Worm (Caenorhabditis elegans) whole organism, L3 larva: ENCODE results near the gene srz-60.

Experiments
- ZK546.5 ChIP-seq: sonication (generic microtip); optimal IDR thresholded peaks from 2 replicates; lab custom pipeline; 2017; ENCODE audit warnings: missing biosample characterization, missing genetic modification characterization
- aly-2 ChIP-seq: fragments of 150-350 bp; optimal IDR thresholded peaks from 2 replicates; lab custom pipeline; 2014; ENCODE audit warnings: missing biosample characterization, missing genetic modification characterization
- ama-1 ChIP-seq: fragments of 150-350 bp; optimal IDR thresholded peaks from 2 replicates; lab custom pipeline; 2018
- ceh-28 ChIP-seq: fragments of 150-350 bp; optimal IDR thresholded peaks from 2 replicates; lab custom pipeline; 2014; ENCODE audit warnings: missing biosample characterization, missing genetic modification reagents, missing genetic modification characterization
- ceh-82 ChIP-seq: fragments of 150-350 bp; optimal IDR thresholded peaks from 2 replicates; lab custom pipeline; 2014; ENCODE audit warnings: missing biosample characterization, missing genetic modification characterization
- ceh-9 ChIP-seq: sonication (generic microtip); optimal IDR thresholded peaks from 2 replicates; lab custom pipeline; 2018; ENCODE audit warnings: missing biosample characterization, missing genetic modification characterization
- egl-27 ChIP-seq: sonication (generic microtip); optimal IDR thresholded peaks from 4 replicates; lab custom pipeline; 2017; ENCODE audit warnings: missing biosample characterization, missing genetic modification reagents, missing genetic modification characterization
- egl-5 ChIP-seq: fragments of 150-350 bp; optimal IDR thresholded peaks from 2 replicates; lab custom pipeline; 2017; ENCODE audit warnings: missing biosample characterization, missing genetic modification reagents, missing genetic modification characterization, inconsistent platforms
- elt-1 ChIP-seq: fragments of 150-350 bp; optimal IDR thresholded peaks from 2 replicates; lab custom pipeline; 2014; ENCODE audit warnings: missing biosample characterization, missing genetic modification characterization
- elt-2 ChIP-seq: sonication (generic microtip); optimal IDR thresholded peaks from 2 replicates; lab custom pipeline; 2016; ENCODE audit warnings: missing genetic modification reagents, mild to moderate bottlenecking, missing genetic modification characterization, missing compliant biosample characterization
- elt-3 ChIP-seq, 3 experiments: fragments of 150-350 bp in 1 of 3; sonication (generic microtip) in 2 of 3; optimal IDR thresholded peaks; 2 replicates in 2 of 3; 4 replicates in 1 of 3; lab custom pipeline; 2014 to 2017; ENCODE audit warnings: missing biosample characterization in 3 of 3, missing genetic modification characterization in 3 of 3
- eor-1 ChIP-seq, 2 experiments: fragments of 150-350 bp; optimal IDR thresholded peaks; 2 replicates each; lab custom pipeline; 2014 to 2018; ENCODE audit warnings: missing biosample characterization in 2 of 2, missing genetic modification characterization in 2 of 2
- fkh-2 ChIP-seq: fragments of 150-350 bp; optimal IDR thresholded peaks from 2 replicates; lab custom pipeline; 2014; ENCODE audit warnings: missing biosample characterization, missing genetic modification reagents, missing genetic modification characterization
- fos-1 ChIP-seq: fragments of 150-350 bp; optimal IDR thresholded peaks from 2 replicates; lab custom pipeline; 2014; ENCODE audit warnings: missing biosample characterization, missing genetic modification characterization
- hmg-11 ChIP-seq: sonication (generic microtip); optimal IDR thresholded peaks from 2 replicates; lab custom pipeline; 2016; ENCODE audit warnings: missing genetic modification characterization, missing compliant biosample characterization
- lin-15B ChIP-seq: fragments of 150-350 bp; optimal IDR thresholded peaks from 2 replicates; lab custom pipeline; 2014; ENCODE audit warnings: missing biosample characterization, missing genetic modification characterization
- lin-39 ChIP-seq: fragments of 150-350 bp; optimal IDR thresholded peaks from 2 replicates; lab custom pipeline; 2018; ENCODE audit warnings: missing biosample characterization, missing genetic modification reagents, missing genetic modification characterization
- lsy-12 ChIP-seq: sonication (generic microtip); optimal IDR thresholded peaks from 2 replicates; lab custom pipeline; 2016; ENCODE audit warnings: mild to moderate bottlenecking, missing genetic modification characterization, missing compliant biosample characterization
- mdl-1 ChIP-seq: fragments of 150-350 bp; optimal IDR thresholded peaks from 2 replicates; lab custom pipeline; 2014; ENCODE audit warnings: missing biosample characterization, missing genetic modification characterization
- mml-1 ChIP-seq: fragments of 150-350 bp; sonication (generic microtip); optimal IDR thresholded peaks from 3 replicates; lab custom pipeline; 2014; ENCODE audit warnings: missing biosample characterization, missing genetic modification characterization
- nfya-1 ChIP-seq: sonication (generic microtip); optimal IDR thresholded peaks from 2 replicates; lab custom pipeline; 2017; ENCODE audit warnings: missing genetic modification characterization, mild to moderate bottlenecking, missing compliant biosample characterization, antibody characterized with exemption, moderate library complexity; ENCODE audit not compliant: insufficient read depth
- nhr-11 ChIP-seq: fragments of 150-350 bp; optimal IDR thresholded peaks from 2 replicates; lab custom pipeline; 2014; ENCODE audit warnings: missing biosample characterization, missing genetic modification characterization
- nhr-12 ChIP-seq: fragments of 150-350 bp; optimal IDR thresholded peaks from 2 replicates; lab custom pipeline; 2014; ENCODE audit warnings: missing biosample characterization, missing genetic modification characterization
- nhr-23 ChIP-seq: fragments of 150-350 bp; optimal IDR thresholded peaks from 2 replicates; lab custom pipeline; 2014; ENCODE audit warnings: missing biosample characterization, missing genetic modification reagents, missing genetic modification characterization
- nhr-237 ChIP-seq: fragments of 150-350 bp; optimal IDR thresholded peaks from 2 replicates; lab custom pipeline; 2014; ENCODE audit warnings: missing biosample characterization, missing genetic modification characterization
- nhr-25 ChIP-seq: sonication (generic microtip); optimal IDR thresholded peaks from 2 replicates; lab custom pipeline; 2017; ENCODE audit warnings: missing biosample characterization, missing genetic modification characterization
- nhr-28 ChIP-seq: fragments of 150-350 bp; optimal IDR thresholded peaks from 2 replicates; lab custom pipeline; 2014; ENCODE audit warnings: missing biosample characterization, missing genetic modification characterization
- nhr-43 ChIP-seq: sonication (generic microtip); optimal IDR thresholded peaks from 2 replicates; lab custom pipeline; 2016; ENCODE audit warnings: mild to moderate bottlenecking, missing genetic modification characterization, missing compliant biosample characterization; ENCODE audit not compliant: poor library complexity, severe bottlenecking
- nhr-76 ChIP-seq: fragments of 150-350 bp; sonication (generic microtip); optimal IDR thresholded peaks from 5 replicates; lab custom pipeline; 2014; ENCODE audit warnings: missing biosample characterization, missing genetic modification characterization
- pqm-1 ChIP-seq: fragments of 150-350 bp; optimal IDR thresholded peaks from 2 replicates; lab custom pipeline; 2017; ENCODE audit warnings: missing biosample characterization, missing genetic modification characterization, inconsistent platforms
- sea-2 ChIP-seq: fragments of 150-350 bp; sonication (generic microtip); optimal IDR thresholded peaks from 4 replicates; lab custom pipeline; 2014; ENCODE audit warnings: missing biosample characterization, missing genetic modification reagents, missing genetic modification characterization
- skn-1 ChIP-seq: fragments of 150-350 bp; optimal IDR thresholded peaks from 2 replicates; lab custom pipeline; 2014; ENCODE audit warnings: missing biosample characterization, missing genetic modification characterization
- snpc-4 ChIP-seq: fragments of 150-350 bp; optimal IDR thresholded peaks from 2 replicates; lab custom pipeline; 2014; ENCODE audit warnings: missing biosample characterization, missing genetic modification characterization
- unc-39 ChIP-seq: sonication (generic microtip); optimal IDR thresholded peaks from 4 replicates; lab custom pipeline; 2017; ENCODE audit warnings: missing biosample characterization, missing genetic modification characterization
- unc-62 ChIP-seq: fragments of 150-350 bp; sonication (generic microtip); optimal IDR thresholded peaks from 4 replicates; lab custom pipeline; 2014; ENCODE audit warnings: missing biosample characterization, missing genetic modification reagents, missing genetic modification characterization
- zag-1 ChIP-seq: fragments of 150-350 bp; optimal IDR thresholded peaks from 2 replicates; lab custom pipeline; 2014; ENCODE audit warnings: missing biosample characterization, missing genetic modification characterization
- ztf-4 ChIP-seq: fragments of 150-350 bp; optimal IDR thresholded peaks from 2 replicates; lab custom pipeline; 2014; ENCODE audit warnings: missing biosample characterization, missing genetic modification characterization

The srz-60 gene

DNA sequence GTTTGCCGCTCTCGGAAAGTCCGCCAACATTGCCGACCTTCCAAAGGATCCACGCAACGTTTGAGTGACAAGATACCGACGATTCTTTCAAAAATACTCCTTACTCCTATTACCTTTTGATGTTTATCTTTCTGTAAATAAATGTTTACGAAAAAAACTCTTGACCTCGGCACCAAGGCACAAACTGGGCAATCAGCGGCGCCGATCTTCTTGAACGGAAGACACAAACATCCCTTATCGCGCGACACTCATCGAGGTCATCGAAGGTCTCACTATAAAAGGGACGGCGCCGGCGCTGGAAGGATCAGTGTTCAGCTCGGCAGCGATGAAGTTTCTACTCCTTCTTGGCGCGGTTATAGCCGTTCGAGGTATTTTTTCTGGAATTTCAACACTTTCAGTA lies 10.7 kb downstream of the srz-60 start, which contains the start of gene grd-3:
TSS of gene grd-3 (plus strand) at position 302 of the 400 bp plus-strand sequence.
- TF ChIP-seq nhr-12 (tag; lab: Kevin White, UChicago) (no peak), nhr-237 (tag; lab: Kevin White, UChicago) (no peak), nhr-25 (tag; lab: Kevin White, UChicago) (peak; percentile 78), nhr-23 (tag; lab: Kevin White, UChicago) (peak; percentile 50), elt-1 (tag; lab: Kevin White, UChicago) (peak; percentile 88)

DNA sequence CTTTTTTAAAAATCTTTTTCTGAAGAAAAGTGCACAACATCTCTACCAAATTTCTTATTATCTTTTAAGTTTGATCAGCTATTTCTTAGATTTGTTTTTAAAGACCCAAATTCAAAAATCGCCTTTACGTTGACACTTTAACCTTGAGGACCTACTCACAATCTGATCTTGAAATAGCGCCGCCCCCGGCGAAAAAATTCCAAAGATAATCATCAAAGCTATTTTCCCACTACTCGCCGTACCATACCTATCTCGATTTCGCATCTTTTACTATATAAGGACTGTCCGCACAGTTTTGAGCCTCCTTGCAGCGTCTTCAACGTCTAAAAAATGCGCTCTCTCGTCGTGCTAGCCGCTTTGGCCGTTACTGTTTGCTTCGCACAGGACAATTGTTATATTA lies 12.1 kb downstream of the srz-60 start, which contains the start of gene grd-10:
TSS of gene grd-10 (plus strand) at position 208 of the 400 bp plus-strand sequence.
- peak; percentile 91 for TF ChIP-seq elt-1 (tag; lab: Kevin White, UChicago)
- TF ChIP-seq nhr-25 (tag; lab: Kevin White, UChicago) = peak; percentile 19
- TF ChIP-seq eor-1 (tag; optimal IDR thresholded peaks at IDR 0.05; lab: Kevin White, UChicago) = no peak

DNA sequence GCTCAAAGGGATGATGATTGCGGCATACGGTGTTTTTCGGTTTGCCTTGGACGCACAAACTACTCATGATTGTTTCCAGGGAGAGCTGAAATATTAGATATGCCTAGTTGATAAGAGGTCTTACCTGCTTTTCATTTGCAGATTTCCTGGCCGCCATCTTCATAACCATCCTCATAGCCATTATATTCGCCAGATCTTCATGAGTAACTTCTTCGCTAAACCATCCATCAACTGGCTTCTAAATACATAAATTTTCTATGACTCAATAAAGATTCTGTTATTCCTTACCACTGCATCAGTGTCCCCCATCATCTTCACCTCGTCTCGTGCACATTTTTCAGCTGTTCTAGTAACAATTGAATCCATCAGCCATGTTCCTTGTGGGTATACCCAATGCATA lies 13.8 kb downstream of the srz-60 start:
- TF ChIP-seq skn-1 (tag; lab: Kevin White, UChicago) = no peak

DNA sequence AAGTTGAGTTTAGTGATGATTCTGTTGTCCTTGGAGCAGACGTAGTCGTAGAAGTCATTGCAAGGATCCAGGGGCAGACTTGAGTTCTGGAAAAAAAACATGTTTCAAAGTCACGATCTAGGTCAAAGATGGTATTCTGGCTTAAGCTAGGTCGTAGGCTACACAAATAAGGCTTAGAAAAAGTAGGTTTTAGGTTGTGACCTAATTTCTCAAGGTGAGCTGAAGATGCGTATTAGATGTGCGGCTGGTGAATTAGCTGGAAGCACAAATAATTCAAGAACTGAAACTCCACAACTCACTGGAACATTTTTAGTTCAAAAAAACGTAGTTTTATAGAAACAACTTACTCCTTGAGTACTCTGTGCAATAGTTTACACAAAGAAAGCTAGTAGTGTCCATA lies 15.4 kb downstream of the srz-60 start, which contains the start of gene F09D12.2:
TSS of gene F09D12.2 (minus strand) at position 101 of the 400 bp plus-strand sequence.
- TF ChIP-seq ZK546.5 (tag; lab: Kevin White, UChicago) = no peak
- no peak for TF ChIP-seq ama-1
- TF ChIP-seq ceh-28 (tag; lab: Kevin White, UChicago) = no peak
- no peak for TF ChIP-seq hmg-11 (tag; lab: Kevin White, UChicago)
- no peak for TF ChIP-seq elt-1 (tag; lab: Kevin White, UChicago)
- TF ChIP-seq snpc-4 = no peak
- no peak for TF ChIP-seq unc-62 (GFP tag; lab: Kevin White, UChicago)
- TF ChIP-seq egl-5 (tag; lab: Kevin White, UChicago) = no peak
- no peak for TF ChIP-seq eor-1 (tag; optimal IDR thresholded peaks at IDR 0.05; lab: Kevin White, UChicago)
- no peak for TF ChIP-seq skn-1 (tag; lab: Kevin White, UChicago)
- TF ChIP-seq fkh-2 (tag; lab: Kevin White, UChicago) = no peak
- TF ChIP-seq aly-2 = no peak
- no peak for TF ChIP-seq pqm-1 (tag; lab: Kevin White, UChicago)
- no peak for TF ChIP-seq nhr-11 (tag; lab: Kevin White, UChicago)
- no peak for TF ChIP-seq nhr-28 (tag; lab: Kevin White, UChicago)

DNA sequence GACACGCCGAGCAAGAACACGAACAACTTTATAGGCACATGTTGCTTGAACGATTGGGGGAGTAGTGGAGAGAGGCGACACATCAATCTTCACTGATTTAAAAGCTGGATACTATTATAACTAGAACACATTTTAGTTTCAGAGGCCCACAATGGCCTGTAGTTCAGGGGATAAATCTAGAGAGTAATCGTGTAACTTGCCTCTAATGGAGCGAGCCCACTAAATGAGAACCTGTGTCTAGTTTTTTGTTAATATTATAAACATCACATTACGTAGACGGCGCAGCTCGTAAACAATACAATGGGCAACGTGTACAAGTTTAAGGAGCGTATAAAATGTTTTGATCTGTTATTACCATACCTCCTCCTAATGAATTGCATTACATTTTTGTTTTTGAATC lies 15.9 kb downstream of the srz-60 start, which contains the start of gene F58E2.5:
TSS of gene F58E2.5 (plus strand) at position 301 of the 400 bp plus-strand sequence.
- TF ChIP-seq elt-3 (tag; optimal IDR thresholded peaks at IDR 0.05; lab: Kevin White, UChicago) (no peak), nhr-76 (tag; lab: Kevin White, UChicago) (no peak), fkh-2 (tag; lab: Kevin White, UChicago) (no peak), ceh-82 (tag; lab: Kevin White, UChicago) (no peak), nhr-23 (tag; lab: Kevin White, UChicago) (no peak), lin-39 (tag; lab: Kevin White, UChicago) (no peak), fos-1 (tag; lab: Kevin White, UChicago) (no peak), lsy-12 (no peak), nfya-1 (tag; lab: Kevin White, UChicago) (no peak)

DNA sequence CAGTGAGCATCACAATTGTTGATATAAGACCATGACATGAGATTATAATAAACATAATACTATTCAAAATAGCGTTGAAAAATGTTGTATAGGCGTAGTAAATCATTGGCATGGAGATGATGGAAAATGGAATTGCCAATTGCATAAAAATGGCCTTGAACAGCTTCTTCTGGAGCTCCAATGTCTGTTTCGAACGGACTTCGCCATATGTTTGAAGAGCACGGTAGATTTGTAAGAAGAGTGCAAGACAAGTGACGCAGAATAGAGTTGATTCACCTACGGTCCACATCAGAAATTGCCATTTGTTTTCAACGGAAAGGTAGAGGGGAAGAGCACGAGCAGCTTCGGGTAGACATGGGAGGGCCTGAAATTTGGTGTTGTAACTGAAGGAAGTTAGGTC lies 18.6 kb downstream of the srz-60 start:
- TF ChIP-seq elt-2 (tag; lab: Kevin White, UChicago) = no peak

DNA sequence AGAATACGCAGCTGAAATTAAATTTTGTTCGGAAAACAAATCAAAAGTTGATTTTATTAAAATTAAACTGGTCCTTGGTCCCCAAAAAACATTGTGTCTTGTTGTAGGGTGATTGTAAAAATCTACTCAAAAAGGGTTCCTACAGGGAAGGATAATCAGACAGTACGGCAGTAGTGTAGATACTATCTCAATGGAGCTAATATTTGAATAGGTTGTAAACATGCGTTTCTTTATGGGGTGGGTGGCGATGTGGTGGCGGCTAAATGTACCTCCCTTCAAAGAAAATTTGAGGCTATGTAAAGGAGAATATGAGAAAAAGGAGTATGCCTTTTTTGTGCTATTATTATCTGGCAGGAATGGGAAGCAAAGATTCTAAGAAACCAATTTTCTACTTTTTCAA lies 23.8 kb downstream of the srz-60 start:
- TF ChIP-seq lin-15B (tag; lab: Kevin White, UChicago) (no peak), ceh-28 (tag; lab: Kevin White, UChicago) (no peak), mdl-1 (no peak), zag-1 (tag; lab: Kevin White, UChicago) (no peak), eor-1 (tag; optimal IDR thresholded peaks at IDR 0.05; lab: Kevin White, UChicago) (no peak), egl-27 (tag; lab: Kevin White, UChicago) (no peak), mml-1 (no peak), nhr-12 (tag; lab: Kevin White, UChicago) (no peak), elt-2 (tag; lab: Kevin White, UChicago) (no peak), fkh-2 (tag; lab: Kevin White, UChicago) (no peak), ceh-82 (tag; lab: Kevin White, UChicago) (no peak), sea-2 (GFP tag; lab: Kevin White, UChicago) (no peak), skn-1 (tag; lab: Kevin White, UChicago) (no peak), unc-39 (no peak), nhr-11 (tag; lab: Kevin White, UChicago) (no peak), nhr-43 (tag; lab: Kevin White, UChicago) (no peak), ztf-4 (tag; lab: Kevin White, UChicago) (no peak), ceh-9 (tag; lab: Kevin White, UChicago) (no peak), lsy-12 (no peak), nhr-25 (tag; lab: Kevin White, UChicago) (no peak)
